Fruit fly (Drosophila melanogaster) whole organism, larva: Measurements from ENCODE around the gene Tti1.

Experiments
- noc ChIP-seq: fragments of 200-800 bp; sonication (Bioruptor generic); optimal IDR thresholded peaks from 3 replicates; lab custom pipeline; 2019; ENCODE audit warnings: missing biosample characterization, mild to moderate bottlenecking, missing genetic modification characterization, moderate library complexity

The Tti1 gene

dm6 chr3R:9754487-9754886, at the start of gene Tti1:
Gene Tti1 (minus strand): TSS chr3R:9754686.
- TF ChIP-seq noc (tag; lab: Kevin White, UChicago), result no peak

dm6 chr3R:9800644-9801330, 46.3 kb upstream of the Tti1 start, which contains the start of the genes CG9467 and CG8526:
Gene CG9467 (minus strand): TSS chr3R:9801026.
Gene CG8526 (plus strand): TSS chr3R:9801280.
- TF ChIP-seq noc (tag; lab: Kevin White, UChicago), result no peak

dm6 chr3R:9793018-9793417, 38.5 kb upstream of the Tti1 start, which contains the start of gene CG8516:
Gene CG8516 (plus strand): TSS chr3R:9793295.
- TF ChIP-seq noc (tag; lab: Kevin White, UChicago), result no peak

- peak; percentile 50 for TF ChIP-seq noc (tag; lab: Kevin White, UChicago)
These were observed 36.8 kb upstream of the Tti1 start, which contains the start of the genes CG12945 and CG8507 for dm6 chr3R:9791177-9791806. Gene CG12945 (minus strand): TSS chr3R:9791221. Gene CG8507 (plus strand): TSS chr3R:9791483.

- TF ChIP-seq noc (tag; lab: Kevin White, UChicago), result no peak
These were observed 30.0 kb upstream of the Tti1 start, which contains the start of the genes MtnA and CG8500 for dm6 chr3R:9784341-9785062. Gene MtnA (minus strand): TSS chr3R:9784370. Gene CG8500 (plus strand): TSS chr3R:9784653.

- no peak for TF ChIP-seq noc (tag; lab: Kevin White, UChicago)
These were observed 28.9 kb upstream of the Tti1 start for dm6 chr3R:9783240-9783917.

dm6 chr3R:9779764-9780163, 25.3 kb upstream of the Tti1 start, which contains the start of gene CG12947:
Gene CG12947 (plus strand): TSS chr3R:9780064.
- no peak for TF ChIP-seq noc (tag; lab: Kevin White, UChicago)

- TF ChIP-seq noc (tag; lab: Kevin White, UChicago), result peak; percentile 73
These were observed 23.5 kb upstream of the Tti1 start, which contains the start of gene RpS29 for dm6 chr3R:9777941-9778360. Gene RpS29 (plus strand): TSS chr3R:9778042.

dm6 chr3R:9774821-9775220, 20.3 kb upstream of the Tti1 start, which contains the start of gene topi:
Gene topi (plus strand): TSS chr3R:9775121.
- no peak for TF ChIP-seq noc (tag; lab: Kevin White, UChicago)

dm6 chr3R:9774147-9774546, 19.7 kb upstream of the Tti1 start, which contains the start of gene Whamy:
Gene Whamy (minus strand): TSS chr3R:9774419.
- peak; percentile 73 for TF ChIP-seq noc (tag; lab: Kevin White, UChicago)

dm6 chr3R:9771519-9771972, 17.1 kb upstream of the Tti1 start, which contains the start of gene CG9471:
Gene CG9471 (minus strand): TSS chr3R:9771542.
- TF ChIP-seq noc (tag; lab: Kevin White, UChicago), result peak; percentile 97

- no peak for TF ChIP-seq noc (tag; lab: Kevin White, UChicago)
These were observed 15.6 kb upstream of the Tti1 start for dm6 chr3R:9770127-9770526.

dm6 chr3R:9768884-9769283, 14.4 kb upstream of the Tti1 start, which contains the start of gene MED6:
Gene MED6 (minus strand): TSS chr3R:9768984.
- no peak for TF ChIP-seq noc (tag; lab: Kevin White, UChicago)
